Worm (Caenorhabditis elegans) whole organism, young adult: ENCODE results near the gene Y4C6B.3.
A peak's percentile ranks its signal among the peaks of the same experiment; 100 is the strongest.

Experiments used
- B0019.2 ChIP-seq: fragments of 200-800 bp; sonication (Bioruptor generic); conservative IDR thresholded peaks from 2 replicates; pipeline ENCODE4 v1.3.6; 2022; ENCODE audit warnings: missing genetic modification reagents, missing genetic modification characterization, missing compliant biosample characterization
- C17E4.6 ChIP-seq: fragments of 200-800 bp; sonication (Bioruptor generic); IDR thresholded peaks from 2 replicates; pipeline ENCODE4 v1.3.6; 2022; ENCODE audit warnings: missing genetic modification reagents, missing genetic modification characterization, missing compliant biosample characterization
- F52B5.7 ChIP-seq: sonication (generic microtip); optimal IDR thresholded peaks from 2 replicates; lab custom pipeline; 2016; ENCODE audit warnings: mild to moderate bottlenecking, missing genetic modification characterization, missing compliant biosample characterization
- Y53G8AR.9 ChIP-seq: fragments of 200-800 bp; sonication (Bioruptor generic); conservative IDR thresholded peaks from 2 replicates; pipeline ENCODE4 v1.3.6; 2022; ENCODE audit warnings: missing genetic modification reagents, missing genetic modification characterization, missing compliant biosample characterization
- Y56A3A.18 ChIP-seq: fragments of 200-800 bp; sonication (Bioruptor generic); IDR thresholded peaks from 2 replicates; pipeline ENCODE4 v1.3.6; 2022; ENCODE audit warnings: missing genetic modification reagents, missing genetic modification characterization, missing compliant biosample characterization
- akir-1 ChIP-seq: fragments of 200-800 bp; sonication (Bioruptor generic); optimal IDR thresholded peaks from 2 replicates; lab custom pipeline; 2018; ENCODE audit warnings: mild to moderate bottlenecking, missing genetic modification characterization, moderate library complexity, missing compliant biosample characterization
- aptf-3 ChIP-seq: fragments of 200-800 bp; sonication (Bioruptor generic); IDR thresholded peaks from 2 replicates; pipeline ENCODE4 v1.3.6; 2022; ENCODE audit warnings: missing genetic modification characterization, missing compliant biosample characterization
- cebp-2 ChIP-seq: fragments of 200-800 bp; sonication (Bioruptor generic); IDR thresholded peaks from 2 replicates; pipeline ENCODE4 v1.3.6; 2022; ENCODE audit warnings: missing genetic modification characterization, missing compliant biosample characterization
- ceh-40 ChIP-seq: fragments of 200-800 bp; sonication (Bioruptor generic); IDR thresholded peaks from 2 replicates; pipeline ENCODE4 v1.3.6; 2022; ENCODE audit warnings: missing genetic modification characterization, missing compliant biosample characterization
- dpl-1 ChIP-seq: fragments of 150-350 bp; optimal IDR thresholded peaks from 2 replicates; lab custom pipeline; 2014; ENCODE audit warnings: missing biosample characterization, missing genetic modification reagents, missing genetic modification characterization
- efl-1 ChIP-seq: fragments of 150-350 bp; optimal IDR thresholded peaks from 2 replicates; lab custom pipeline; 2014; ENCODE audit warnings: missing biosample characterization, missing genetic modification reagents, missing genetic modification characterization
- ets-4 ChIP-seq: fragments of 200-800 bp; sonication (Bioruptor generic); optimal IDR thresholded peaks from 2 replicates; lab custom pipeline; 2018; ENCODE audit warnings: mild to moderate bottlenecking, missing genetic modification characterization, missing compliant biosample characterization
- gei-17 ChIP-seq: fragments of 200-800 bp; sonication (Bioruptor generic); optimal IDR thresholded peaks from 2 replicates; lab custom pipeline; 2018; ENCODE audit warnings: mild to moderate bottlenecking, missing genetic modification characterization, missing compliant biosample characterization
- hlh-12 ChIP-seq: sonication (generic microtip); optimal IDR thresholded peaks from 2 replicates; lab custom pipeline; 2016; ENCODE audit warnings: missing genetic modification characterization, missing compliant biosample characterization
- hmg-1.2 ChIP-seq: fragments of 200-800 bp; sonication (Bioruptor generic); IDR thresholded peaks from 2 replicates; pipeline ENCODE4 v1.3.6; 2022; ENCODE audit warnings: missing genetic modification reagents, missing genetic modification characterization, missing compliant biosample characterization
- hmg-20 ChIP-seq: fragments of 200-800 bp; sonication (Bioruptor generic); IDR thresholded peaks from 2 replicates; pipeline ENCODE4 v1.3.6; 2022; ENCODE audit warnings: missing genetic modification reagents, missing genetic modification characterization, missing compliant biosample characterization
- let-526 ChIP-seq: fragments of 200-800 bp; sonication (Bioruptor generic); IDR thresholded peaks from 2 replicates; pipeline ENCODE4 v1.3.6; 2022; ENCODE audit warnings: missing genetic modification reagents, missing genetic modification characterization, missing compliant biosample characterization
- let-607 ChIP-seq, 2 experiments: fragments of 200-800 bp in 1 of 2; sonication (Bioruptor generic) in 1 of 2; sonication (generic microtip) in 1 of 2; optimal IDR thresholded peaks; 2 replicates each; lab custom pipeline; 2016 to 2018; ENCODE audit warnings: mild to moderate bottlenecking in 2 of 2, missing compliant biosample characterization in 2 of 2, missing genetic modification characterization in 2 of 2, moderate library complexity in 2 of 2, missing genotype in 1 of 2
- lin-40 ChIP-seq: sonication (generic microtip); optimal IDR thresholded peaks from 2 replicates; lab custom pipeline; 2016; ENCODE audit warnings: missing genetic modification characterization, mild to moderate bottlenecking, missing compliant biosample characterization, missing genotype, missing genetic modification reagents
- madf-10 ChIP-seq: sonication (generic microtip); optimal IDR thresholded peaks from 2 replicates; lab custom pipeline; 2016; ENCODE audit warnings: mild to moderate bottlenecking, missing genetic modification characterization, missing compliant biosample characterization
- mes-4 ChIP-seq: sonication (generic microtip); optimal IDR thresholded peaks from 2 replicates; lab custom pipeline; 2016; ENCODE audit warnings: missing genotype, missing genetic modification characterization, missing compliant biosample characterization
- mxl-1 ChIP-seq: sonication (generic microtip); optimal IDR thresholded peaks from 2 replicates; lab custom pipeline; 2016; ENCODE audit warnings: missing genetic modification characterization, missing compliant biosample characterization
- nhr-120 ChIP-seq: fragments of 200-800 bp; sonication (Bioruptor generic); IDR thresholded peaks from 2 replicates; pipeline ENCODE4 v1.3.6; 2022; ENCODE audit warnings: missing genetic modification characterization, missing compliant biosample characterization
- nhr-27 ChIP-seq: fragments of 200-800 bp; sonication (Bioruptor generic); optimal IDR thresholded peaks from 2 replicates; lab custom pipeline; 2018; ENCODE audit warnings: mild to moderate bottlenecking, missing genetic modification characterization, moderate library complexity, missing compliant biosample characterization
- nhr-80 ChIP-seq: sonication (generic microtip); optimal IDR thresholded peaks from 2 replicates; lab custom pipeline; 2016; ENCODE audit warnings: missing genetic modification characterization, missing compliant biosample characterization
- nhr-90 ChIP-seq: sonication (generic microtip); optimal IDR thresholded peaks from 2 replicates; lab custom pipeline; 2016; ENCODE audit warnings: missing genotype, mild to moderate bottlenecking, missing genetic modification characterization, missing compliant biosample characterization
- sea-2 ChIP-seq: fragments of 200-800 bp; sonication (Bioruptor generic); IDR thresholded peaks from 2 replicates; pipeline ENCODE4 v1.3.6; 2022; ENCODE audit warnings: missing genetic modification characterization, missing compliant biosample characterization
- snpc-1.1 ChIP-seq: sonication (generic microtip); optimal IDR thresholded peaks from 2 replicates; lab custom pipeline; 2017; ENCODE audit warnings: missing genetic modification characterization, mild to moderate bottlenecking, missing compliant biosample characterization, antibody characterized with exemption, moderate library complexity, missing genotype, missing genetic modification reagents; ENCODE audit not compliant: insufficient read depth
- snpc-1.3 ChIP-seq: sonication (generic microtip); optimal IDR thresholded peaks from 2 replicates; lab custom pipeline; 2017; ENCODE audit warnings: missing genetic modification characterization, mild to moderate bottlenecking, missing compliant biosample characterization, antibody characterized with exemption, moderate library complexity, missing genotype, missing genetic modification reagents; ENCODE audit not compliant: insufficient read depth
- tbp1 ChIP-seq: fragments of 200-800 bp; sonication (Bioruptor generic); optimal IDR thresholded peaks from 2 replicates; lab custom pipeline; 2018; ENCODE audit warnings: mild to moderate bottlenecking, missing genetic modification characterization, missing compliant biosample characterization
- tlf-1 ChIP-seq: fragments of 200-800 bp; sonication (Bioruptor generic); optimal IDR thresholded peaks from 2 replicates; lab custom pipeline; 2018; ENCODE audit warnings: mild to moderate bottlenecking, missing genetic modification characterization, missing compliant biosample characterization
- zim-3 ChIP-seq: sonication (generic microtip); optimal IDR thresholded peaks from 2 replicates; lab custom pipeline; 2017; ENCODE audit warnings: mild to moderate bottlenecking, missing genetic modification characterization, moderate library complexity, missing compliant biosample characterization
- ztf-22 ChIP-seq: fragments of 200-800 bp; sonication (Bioruptor generic); optimal IDR thresholded peaks from 2 replicates; lab custom pipeline; 2018; ENCODE audit warnings: mild to moderate bottlenecking, missing genetic modification characterization, moderate library complexity, missing compliant biosample characterization
- ztf-3 ChIP-seq: fragments of 200-800 bp; sonication (Bioruptor generic); optimal IDR thresholded peaks from 2 replicates; lab custom pipeline; 2018; ENCODE audit warnings: mild to moderate bottlenecking, missing genetic modification characterization, missing compliant biosample characterization

The Y4C6B.3 gene

ce11 chrIV:5374321-5374720 lies 42.0 kb downstream of the Y4C6B.3 start (continued):
- TF ChIP-seq sea-2 (no peak), nhr-120 (GFP tag; lab: Robert Waterston, UW) (no peak), F52B5.7 (tag; lab: Kevin White, UChicago) (no peak), let-526 (GFP tag; lab: Robert Waterston, UW) (no peak), let-607 (tag; optimal IDR thresholded peaks at IDR 0.05; lab: Kevin White, UChicago) (no peak), tbp1 (GFP tag; lab: Kevin White, UChicago) (no peak), C17E4.6 (GFP tag; lab: Robert Waterston, UW) (no peak), ceh-40 (no peak), hmg-1.2 (GFP tag; lab: Robert Waterston, UW) (no peak), hlh-12 (tag; lab: Kevin White, UChicago) (no peak), mes-4 (no peak), hmg-20 (GFP tag; lab: Robert Waterston, UW) (no peak), efl-1 (no peak), snpc-1.1 (tag; lab: Kevin White, UChicago) (no peak), mxl-1 (tag; lab: Kevin White, UChicago) (no peak), dpl-1 (GFP tag; lab: Kevin White, UChicago) (no peak), snpc-1.3 (tag; lab: Kevin White, UChicago) (peak; percentile 34), gei-17 (GFP tag; lab: Kevin White, UChicago) (no peak), B0019.2 (GFP tag; lab: Robert Waterston, UW) (no peak), ets-4 (GFP tag; lab: Kevin White, UChicago) (no peak), tlf-1 (GFP tag; lab: Kevin White, UChicago) (no peak), nhr-90 (tag; lab: Kevin White, UChicago) (peak; percentile 44), ztf-3 (GFP tag; lab: Kevin White, UChicago) (no peak)

- TF ChIP-seq madf-10 (tag; lab: Kevin White, UChicago): no peak
- no peak for TF ChIP-seq ztf-3 (GFP tag; lab: Kevin White, UChicago)
- 0 out of 2 replicates have a peak, but pooled peaks have one; percentile 9 for TF ChIP-seq Y53G8AR.9
- TF ChIP-seq akir-1 (GFP tag; lab: Kevin White, UChicago): no peak
- TF ChIP-seq Y56A3A.18: 0 out of 2 replicates have a peak, but pooled peaks have one; percentile 7
- no peak for TF ChIP-seq aptf-3
- TF ChIP-seq cebp-2 (GFP tag; lab: Robert Waterston, UW): 0 out of 2 replicates have a peak, but pooled peaks have one; percentile 4
- peak; percentile 51 for TF ChIP-seq F52B5.7 (tag; lab: Kevin White, UChicago)
- TF ChIP-seq B0019.2 (GFP tag; lab: Robert Waterston, UW): no peak
- peak; percentile 35 for TF ChIP-seq zim-3 (tag; lab: Kevin White, UChicago)
- TF ChIP-seq, all 124 proteins: peak for 5
Observed at ce11 chrIV:5374946-5375345, 42.7 kb downstream of the Y4C6B.3 start.

ce11 chrIV:5377062-5377461 lies 44.8 kb downstream of the Y4C6B.3 start, which contains the start of gene elo-5:
elo-5 (minus strand) TSS chrIV:5377117.
- TF ChIP-seq ztf-22 (GFP tag; lab: Kevin White, UChicago) (no peak), lin-40 (tag; lab: Kevin White, UChicago) (no peak), nhr-80 (peak; percentile 77)

- TF ChIP-seq nhr-27 (tag; lab: Kevin White, UChicago): no peak
- no peak for TF ChIP-seq zim-3 (tag; lab: Kevin White, UChicago)
- peak; percentile 67 for TF ChIP-seq nhr-80
- TF ChIP-seq, all 124 proteins: peak for 1
Observed at ce11 chrIV:5380140-5380539, 47.9 kb downstream of the Y4C6B.3 start.
